Worm (Caenorhabditis elegans): ENCODE measurements around the gene F18H3.1.

DNA sequence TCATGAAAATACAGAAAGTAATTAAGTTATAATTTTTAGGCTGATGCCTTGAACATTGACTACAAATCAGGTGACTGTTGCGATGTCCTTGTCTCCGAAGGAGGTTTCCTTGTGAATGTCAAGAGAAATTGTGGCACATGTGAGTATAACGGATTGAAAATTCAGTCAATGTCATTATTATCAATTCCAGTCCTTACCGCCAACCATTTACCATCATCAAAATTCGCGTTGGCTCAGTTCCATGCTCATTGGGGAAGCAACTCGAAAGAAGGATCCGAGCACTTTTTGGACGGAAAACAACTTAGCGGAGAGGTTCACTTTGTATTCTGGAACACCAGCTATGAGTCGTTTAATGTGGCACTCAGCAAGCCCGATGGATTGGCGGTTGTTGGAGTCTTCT lies 23.9 kb downstream of the F18H3.1 start:
- TF ChIP-seq spr-3 (GFP tag; optimal IDR thresholded peaks at IDR 0.05): no peak
- no peak for TF ChIP-seq nhr-77 (tag; optimal IDR thresholded peaks at IDR 0.05)
- no peak for TF ChIP-seq aly-2 (tag; optimal IDR thresholded peaks at IDR 0.05)
- no peak for TF ChIP-seq unc-62 (GFP tag; optimal IDR thresholded peaks at IDR 0.05 in 1 of 2)
- TF ChIP-seq unc-62 (tag; optimal IDR thresholded peaks at IDR 0.05): no peak

Data from whole organism, L4 larva.